Fruit fly (Drosophila melanogaster) whole organism, embryonic: ENCODE results near the gene tral.

Source experiments
- Atf3 ChIP-seq: fragments of 200-800 bp; sonication (Bioruptor generic); optimal IDR thresholded peaks from 3 replicates; lab custom pipeline; 2016; ENCODE audit warnings: missing biosample characterization, missing genetic modification characterization
- Bdp1 ChIP-seq: fragments of 200-800 bp; sonication (Bioruptor generic); optimal IDR thresholded peaks from 3 replicates; lab custom pipeline; 2016; ENCODE audit warnings: missing biosample characterization, missing genetic modification characterization
- CG10274 ChIP-seq: fragments of 200-800 bp; sonication (Bioruptor generic); optimal IDR thresholded peaks from 3 replicates; lab custom pipeline; 2017; ENCODE audit warnings: missing biosample characterization, mild to moderate bottlenecking, missing genetic modification characterization
- CG11093 ChIP-seq: fragments of 200-800 bp; sonication (Bioruptor generic); IDR thresholded peaks from 3 replicates; pipeline ENCODE4 v1.3.6; 2022; ENCODE audit warnings: missing biosample characterization, missing genetic modification characterization
- CG11723 ChIP-seq: fragments of 200-800 bp; sonication (Bioruptor generic); optimal IDR thresholded peaks from 2 replicates; lab custom pipeline; 2017; ENCODE audit warnings: missing biosample characterization, mild to moderate bottlenecking, missing genetic modification characterization
- CG12071 ChIP-seq: fragments of 200-800 bp; sonication (Bioruptor generic); optimal IDR thresholded peaks from 3 replicates; lab custom pipeline; 2018; ENCODE audit warnings: missing biosample characterization, mild to moderate bottlenecking, missing genetic modification characterization
- CG12236 ChIP-seq: fragments of 200-800 bp; sonication (Bioruptor generic); optimal IDR thresholded peaks from 2 replicates; lab custom pipeline; 2016; ENCODE audit warnings: missing biosample characterization, missing genetic modification characterization
- CG13123 ChIP-seq: fragments of 200-800 bp; sonication (Bioruptor generic); optimal IDR thresholded peaks from 2 replicates; lab custom pipeline; 2016; ENCODE audit warnings: missing biosample characterization, missing genetic modification characterization
- CG13296 ChIP-seq: fragments of 200-800 bp; sonication (Bioruptor generic); optimal IDR thresholded peaks from 3 replicates; lab custom pipeline; 2018; ENCODE audit warnings: missing biosample characterization, mild to moderate bottlenecking, missing genetic modification characterization
- CG15514 ChIP-seq: fragments of 200-800 bp; sonication (Bioruptor generic); optimal IDR thresholded peaks from 3 replicates; lab custom pipeline; 2017; ENCODE audit warnings: missing biosample characterization, missing genetic modification characterization, mild to moderate bottlenecking, moderate library complexity, missing genetic modification reagents
- CG1602 ChIP-seq: fragments of 200-800 bp; sonication (Bioruptor generic); optimal IDR thresholded peaks from 3 replicates; lab custom pipeline; 2016; ENCODE audit warnings: missing biosample characterization, missing genetic modification characterization
- CG16813 ChIP-seq: fragments of 200-800 bp; sonication (Bioruptor generic); IDR thresholded peaks from 3 replicates; pipeline ENCODE4 v1.3.6; 2022; ENCODE audit warnings: missing biosample characterization, missing genetic modification characterization; ENCODE audit not compliant: partially characterized antibody
- CG16863 ChIP-seq: fragments of 200-800 bp; sonication (Bioruptor generic); optimal IDR thresholded peaks from 3 replicates; lab custom pipeline; 2016; ENCODE audit warnings: missing biosample characterization, missing genetic modification characterization
- CG18599 ChIP-seq: fragments of 200-800 bp; sonication (Bioruptor generic); optimal IDR thresholded peaks from 3 replicates; lab custom pipeline; 2017; ENCODE audit warnings: missing biosample characterization, missing genetic modification characterization, mild to moderate bottlenecking, moderate library complexity, missing genetic modification reagents
- CG30403 ChIP-seq: fragments of 200-800 bp; sonication (Bioruptor generic); optimal IDR thresholded peaks from 3 replicates; lab custom pipeline; 2016; ENCODE audit warnings: missing biosample characterization, missing genetic modification characterization
- CG31441 ChIP-seq: fragments of 200-800 bp; sonication (Bioruptor generic); IDR thresholded peaks from 2 replicates; pipeline ENCODE4 v1.3.6; 2022; ENCODE audit warnings: missing biosample characterization, missing genetic modification characterization
- CG32767 ChIP-seq: fragments of 200-800 bp; sonication (Bioruptor generic); IDR thresholded peaks from 2 replicates; pipeline ENCODE4 v1.3.6; 2022; ENCODE audit warnings: missing biosample characterization, missing genetic modification characterization
- CG32772 ChIP-seq: fragments of 200-800 bp; sonication (Bioruptor generic); IDR thresholded peaks from 2 replicates; pipeline ENCODE4 v1.3.6; 2022; ENCODE audit warnings: missing biosample characterization, missing genetic modification characterization
- CG3281 ChIP-seq: fragments of 200-800 bp; sonication (Bioruptor generic); optimal IDR thresholded peaks from 3 replicates; lab custom pipeline; 2017; ENCODE audit warnings: missing biosample characterization, mild to moderate bottlenecking, missing genetic modification characterization
- CG43689 ChIP-seq: fragments of 200-800 bp; sonication (Bioruptor generic); IDR thresholded peaks from 2 replicates; pipeline ENCODE4 v1.3.6; 2022; ENCODE audit warnings: missing biosample characterization, missing genetic modification characterization
- CG4617 ChIP-seq: fragments of 200-800 bp; sonication (Bioruptor generic); optimal IDR thresholded peaks from 3 replicates; lab custom pipeline; 2016; ENCODE audit warnings: missing biosample characterization, missing genetic modification characterization, borderline replicate concordance
- CG4854 ChIP-seq: fragments of 200-800 bp; sonication (Bioruptor generic); optimal IDR thresholded peaks from 2 replicates; lab custom pipeline; 2016; ENCODE audit warnings: missing biosample characterization, missing genetic modification characterization, inconsistent platforms
- CG6254 ChIP-seq: fragments of 200-800 bp; sonication (Bioruptor generic); optimal IDR thresholded peaks from 3 replicates; lab custom pipeline; 2017; ENCODE audit warnings: mild to moderate bottlenecking, missing biosample characterization, missing genetic modification reagents, missing genetic modification characterization
- CG6854 ChIP-seq: fragments of 200-800 bp; sonication (Bioruptor generic); optimal IDR thresholded peaks from 3 replicates; lab custom pipeline; 2017; ENCODE audit warnings: missing biosample characterization, mild to moderate bottlenecking, missing genetic modification characterization
- CG8281 ChIP-seq: fragments of 200-800 bp; sonication (Bioruptor generic); optimal IDR thresholded peaks from 2 replicates; lab custom pipeline; 2018; ENCODE audit warnings: missing biosample characterization, mild to moderate bottlenecking, missing genetic modification characterization, moderate library complexity
- Dip2 ChIP-seq: fragments of 200-800 bp; sonication (Bioruptor generic); IDR thresholded peaks from 2 replicates; pipeline ENCODE4 v1.3.6; 2022; ENCODE audit warnings: missing biosample characterization, missing genetic modification characterization
- Doc3 ChIP-seq: fragments of 200-800 bp; sonication (Bioruptor generic); IDR thresholded peaks from 3 replicates; pipeline ENCODE4 v1.3.6; 2022; ENCODE audit warnings: missing biosample characterization, missing genetic modification characterization; ENCODE audit not compliant: partially characterized antibody
- Dp ChIP-seq: fragments of 200-800 bp; sonication (Bioruptor generic); optimal IDR thresholded peaks from 2 replicates; lab custom pipeline; 2018; ENCODE audit warnings: missing biosample characterization, mild to moderate bottlenecking, missing genetic modification characterization, moderate library complexity
- Ets97D ChIP-seq: fragments of 200-800 bp; sonication (Bioruptor generic); optimal IDR thresholded peaks from 3 replicates; lab custom pipeline; 2016; ENCODE audit warnings: missing biosample characterization, missing genetic modification characterization
- Hand ChIP-seq: fragments of 200-800 bp; sonication (Bioruptor generic); optimal IDR thresholded peaks from 2 replicates; lab custom pipeline; 2017; ENCODE audit warnings: mild to moderate bottlenecking, missing biosample characterization, missing genetic modification reagents, missing genetic modification characterization
- Hmx ChIP-seq: fragments of 200-800 bp; sonication (Bioruptor generic); optimal IDR thresholded peaks from 2 replicates; lab custom pipeline; 2016; ENCODE audit warnings: missing biosample characterization, missing genetic modification characterization
- Hsf ChIP-seq: fragments of 200-800 bp; sonication (Bioruptor generic); optimal IDR thresholded peaks from 3 replicates; lab custom pipeline; 2016; ENCODE audit warnings: missing biosample characterization, missing genetic modification characterization
- Nf-YA ChIP-seq: fragments of 200-800 bp; sonication (Bioruptor generic); IDR thresholded peaks from 2 replicates; pipeline ENCODE4 v1.3.6; 2022; ENCODE audit warnings: missing biosample characterization, missing genetic modification characterization
- TFAM ChIP-seq: fragments of 200-800 bp; sonication (Bioruptor generic); optimal IDR thresholded peaks from 2 replicates; lab custom pipeline; 2017; ENCODE audit warnings: missing biosample characterization, missing genetic modification characterization, inconsistent platforms
- Trl ChIP-seq, 3 experiments: fragments of >200 bp in 2 of 3; fragments of 200-800 bp in 1 of 3; sonication (Bioruptor generic) in 1 of 3; optimal IDR thresholded peaks; 2 replicates in 1 of 3; 3 replicates in 2 of 3; lab custom pipeline; 2016 to 2017; ENCODE audit warnings: missing biosample characterization in 1 of 3, missing genetic modification characterization in 1 of 3
- bsh ChIP-seq, 2 experiments: fragments of 200-800 bp; sonication (Bioruptor generic); optimal IDR thresholded peaks; 2 replicates each; lab custom pipeline; 2017 to 2018; ENCODE audit warnings: mild to moderate bottlenecking in 2 of 2, missing biosample characterization in 2 of 2, missing genetic modification characterization in 2 of 2, moderate library complexity in 1 of 2
- en ChIP-seq: fragments of 200-800 bp; sonication (Bioruptor generic); optimal IDR thresholded peaks from 2 replicates; lab custom pipeline; 2016; ENCODE audit warnings: missing biosample characterization, missing genetic modification characterization
- ewg ChIP-seq: fragments of 200-800 bp; sonication (Bioruptor generic); optimal IDR thresholded peaks from 3 replicates; lab custom pipeline; 2017; ENCODE audit warnings: mild to moderate bottlenecking, missing biosample characterization, missing genetic modification reagents, missing genetic modification characterization
- fd102C ChIP-seq: fragments of 200-800 bp; sonication (Bioruptor generic); optimal IDR thresholded peaks from 2 replicates; lab custom pipeline; 2018; ENCODE audit warnings: missing biosample characterization, mild to moderate bottlenecking, missing genetic modification characterization, moderate library complexity
- h ChIP-seq: fragments of >200 bp; optimal IDR thresholded peaks from 2 replicates; lab custom pipeline; 2017
- inv ChIP-seq: fragments of 200-800 bp; sonication (Bioruptor generic); IDR thresholded peaks from 2 replicates; pipeline ENCODE4 v1.3.6; 2022; ENCODE audit warnings: missing biosample characterization, missing genetic modification characterization; ENCODE audit not compliant: partially characterized antibody
- maf-S ChIP-seq: fragments of 200-800 bp; sonication (Bioruptor generic); optimal IDR thresholded peaks from 2 replicates; lab custom pipeline; 2016; ENCODE audit warnings: missing biosample characterization, missing genetic modification characterization
- peb ChIP-seq: fragments of 200-800 bp; sonication (Bioruptor generic); IDR thresholded peaks from 2 replicates; pipeline ENCODE4 v1.3.6; 2022; ENCODE audit warnings: missing biosample characterization, missing genetic modification characterization
- prd ChIP-seq, 3 experiments: fragments of >200 bp in 2 of 3; fragments of 200-800 bp in 1 of 3; sonication (Bioruptor generic) in 1 of 3; optimal IDR thresholded peaks in 2 of 3; IDR thresholded peaks in 1 of 3; 2 replicates in 2 of 3; 3 replicates in 1 of 3; pipeline versions ENCODE4 v1.3.6 to Lab custom; 2017 to 2022; ENCODE audit warnings: missing biosample characterization in 1 of 3, missing genetic modification characterization in 1 of 3
- sens-2 ChIP-seq: fragments of 200-800 bp; sonication (Bioruptor generic); IDR thresholded peaks from 2 replicates; pipeline ENCODE4 v1.3.6; 2022; ENCODE audit warnings: missing biosample characterization, missing genetic modification characterization
- sna ChIP-seq: fragments of 200-800 bp; sonication (Bioruptor generic); IDR thresholded peaks from 2 replicates; pipeline ENCODE4 v1.3.6; 2022; ENCODE audit warnings: missing biosample characterization, missing genetic modification characterization; ENCODE audit not compliant: partially characterized antibody
- stwl ChIP-seq: fragments of 200-800 bp; sonication (Bioruptor generic); optimal IDR thresholded peaks from 3 replicates; lab custom pipeline; 2018; ENCODE audit warnings: missing biosample characterization, mild to moderate bottlenecking, missing genetic modification characterization, moderate library complexity

Gene tral

DNA sequence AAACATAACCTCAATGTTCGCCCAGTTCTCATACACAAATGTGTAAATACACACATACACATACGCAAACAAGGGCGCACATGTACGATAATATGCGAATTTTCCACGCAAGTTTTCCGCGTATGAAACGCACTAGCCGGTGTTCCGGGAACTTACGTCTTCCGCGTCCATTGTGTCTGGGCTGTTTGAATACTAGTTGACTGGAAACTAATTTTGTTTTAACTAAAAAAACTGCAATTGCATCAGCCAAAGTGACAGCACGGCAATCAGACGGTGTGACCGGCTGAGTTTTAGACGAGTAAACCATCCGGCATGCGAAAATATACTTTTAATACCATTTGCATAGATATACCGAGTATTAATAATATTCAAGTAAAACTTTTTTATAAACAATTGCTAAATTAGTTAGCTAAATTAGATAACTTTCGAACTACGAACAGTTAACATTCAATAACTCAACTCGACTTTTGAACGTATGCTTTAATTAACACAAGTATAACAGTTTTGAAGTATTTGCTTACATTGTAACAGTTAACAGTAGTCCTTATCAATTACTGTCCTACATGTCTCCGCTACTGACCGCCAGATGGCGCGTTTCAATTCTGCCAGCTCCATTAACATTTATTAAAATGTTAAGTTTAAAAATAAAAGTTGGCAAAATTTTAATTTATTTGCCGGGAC lies 11.7 kb downstream of the tral start, which contains the start of gene eIF2beta (continued):
- TF ChIP-seq Hsf (GFP tag; lab: Kevin White, UChicago), result peak; percentile 45
- TF ChIP-seq CG6854 (GFP tag; lab: Kevin White, UChicago), result peak; percentile 38
- peak; percentile 55 for TF ChIP-seq CG15514 (GFP tag; lab: Kevin White, UChicago)
- TF ChIP-seq CG11093, result no peak
- TF ChIP-seq Dip2, result no peak
- TF ChIP-seq CG6254 (GFP tag; lab: Kevin White, UChicago), result peak; percentile 80
- peak; percentile 46 for TF ChIP-seq CG3281
- no peak for TF ChIP-seq Ets97D (GFP tag; lab: Kevin White, UChicago)
- peak; percentile 46 for TF ChIP-seq stwl
- TF ChIP-seq Hand (GFP tag; lab: Kevin White, UChicago), result no peak
- TF ChIP-seq CG13296 (GFP tag; lab: Kevin White, UChicago), result peak; percentile 64
- no peak for TF ChIP-seq CG13123 (GFP tag; lab: Kevin White, UChicago)
- no peak for TF ChIP-seq CG16813
- peak in 1 of 2 experiments; percentile 20 for TF ChIP-seq bsh (GFP tag; optimal IDR thresholded peaks at IDR 0.05; lab: Kevin White, UChicago)
- TF ChIP-seq Trl (optimal IDR thresholded peaks at IDR 0.05; lab: Kevin White, UChicago), result no peak
- TF ChIP-seq Trl (GFP tag; optimal IDR thresholded peaks at IDR 0.05; lab: Kevin White, UChicago), result peak; percentile 18
- TF ChIP-seq Doc3 (GFP tag; lab: Robert Waterston, UW), result no peak

dm6 chr3L:12529431-12530007 lies 14.7 kb downstream of the tral start:
- TF ChIP-seq ewg (GFP tag; lab: Kevin White, UChicago) (no peak), TFAM (no peak), CG12236 (GFP tag; lab: Kevin White, UChicago) (no peak), CG10274 (GFP tag; lab: Kevin White, UChicago) (no peak), Hmx (GFP tag; lab: Kevin White, UChicago) (no peak), en (GFP tag; lab: Kevin White, UChicago) (peak; percentile 41), Atf3 (no peak), fd102C (GFP tag; lab: Kevin White, UChicago) (no peak), inv (GFP tag; lab: Robert Waterston, UW) (no peak), CG16863 (GFP tag; lab: Kevin White, UChicago) (peak; percentile 6), CG32772 (GFP tag; lab: Robert Waterston, UW) (peak; percentile 23; the same call in 1 of the 2 replicates), Dp (no peak), CG11723 (GFP tag; lab: Kevin White, UChicago) (no peak), prd (optimal IDR thresholded peaks at IDR 0.05; lab: Kevin White, UChicago) (no peak), prd (GFP tag; IDR thresholded peaks at IDR 0.05; lab: Robert Waterston, UW) (peak; percentile 53; the same call in 2 of the 3 replicates), h (no peak), CG4854 (GFP tag; lab: Kevin White, UChicago) (no peak), Nf-YA (GFP tag; lab: Robert Waterston, UW) (no peak), sens-2 (GFP tag; lab: Robert Waterston, UW) (0 out of 2 replicates have a peak, but pooled peaks have one; percentile 19), CG4617 (GFP tag; lab: Kevin White, UChicago) (no peak), CG32767 (peak; percentile 58; the same call in 1 of the 2 replicates), CG31441 (peak; percentile 67; the same call in 1 of the 2 replicates), CG30403 (GFP tag; lab: Kevin White, UChicago) (peak; percentile 47), CG1602 (peak; percentile 3), CG18599 (peak; percentile 33), CG3281 (peak; percentile 55), CG43689 (GFP tag; lab: Robert Waterston, UW) (no peak), Bdp1 (GFP tag; lab: Kevin White, UChicago) (no peak), CG12071 (GFP tag; lab: Kevin White, UChicago) (peak; percentile 25), peb (GFP tag; lab: Robert Waterston, UW) (no peak), sna (GFP tag; lab: Robert Waterston, UW) (no peak), maf-S (GFP tag; lab: Kevin White, UChicago) (no peak), CG8281 (tag; lab: Kevin White, UChicago) (no peak)
